Worm (Caenorhabditis elegans) whole organism, L2 larva: Measurements from ENCODE around the gene Y51H7C.7.

Experiments used
- C34F6.9 ChIP-seq: fragments of 150-350 bp; optimal IDR thresholded peaks from 2 replicates; lab custom pipeline; 2014; ENCODE audit warnings: missing biosample characterization, missing genetic modification characterization
- F13H6.1 ChIP-seq: sonication (generic microtip); optimal IDR thresholded peaks from 2 replicates; lab custom pipeline; 2016; ENCODE audit warnings: missing genetic modification characterization, missing compliant biosample characterization
- R02D3.7 ChIP-seq: fragments of 150-350 bp; optimal IDR thresholded peaks from 2 replicates; lab custom pipeline; 2014; ENCODE audit warnings: missing biosample characterization, missing genetic modification characterization
- Y55F3AM.14 ChIP-seq: fragments of 200-800 bp; sonication (Bioruptor generic); optimal IDR thresholded peaks from 2 replicates; lab custom pipeline; 2018; ENCODE audit warnings: mild to moderate bottlenecking, missing genetic modification characterization, missing compliant biosample characterization
- alr-1 ChIP-seq: fragments of 150-350 bp; optimal IDR thresholded peaks from 2 replicates; lab custom pipeline; 2014; ENCODE audit warnings: missing biosample characterization, missing genetic modification characterization
- ama-1 ChIP-seq: fragments of 150-350 bp; optimal IDR thresholded peaks from 2 replicates; lab custom pipeline; 2018; ENCODE audit warnings: inconsistent platforms
- blmp-1 ChIP-seq: sonication (generic microtip); optimal IDR thresholded peaks from 2 replicates; lab custom pipeline; 2017; ENCODE audit warnings: missing genetic modification characterization, mild to moderate bottlenecking, missing compliant biosample characterization, antibody characterized with exemption, moderate library complexity; ENCODE audit not compliant: insufficient read depth
- ceh-16 ChIP-seq: fragments of 150-350 bp; optimal IDR thresholded peaks from 2 replicates; lab custom pipeline; 2014; ENCODE audit warnings: missing biosample characterization, missing genetic modification characterization
- ceh-82 ChIP-seq: fragments of 150-350 bp; optimal IDR thresholded peaks from 2 replicates; lab custom pipeline; 2014; ENCODE audit warnings: missing biosample characterization, missing genetic modification characterization
- crh-2 ChIP-seq: sonication (generic microtip); optimal IDR thresholded peaks from 2 replicates; lab custom pipeline; 2017; ENCODE audit warnings: missing biosample characterization, missing genetic modification characterization
- dmd-4 ChIP-seq: sonication (generic microtip); optimal IDR thresholded peaks from 2 replicates; lab custom pipeline; 2017; ENCODE audit warnings: missing biosample characterization, missing genetic modification characterization
- elt-1 ChIP-seq: fragments of 150-350 bp; optimal IDR thresholded peaks from 2 replicates; lab custom pipeline; 2014; ENCODE audit warnings: missing biosample characterization, missing genetic modification characterization
- elt-3 ChIP-seq: sonication (generic microtip); optimal IDR thresholded peaks from 2 replicates; lab custom pipeline; 2017; ENCODE audit warnings: missing biosample characterization, missing genetic modification characterization
- gmeb-1 ChIP-seq: fragments of 150-350 bp; optimal IDR thresholded peaks from 2 replicates; lab custom pipeline; 2014; ENCODE audit warnings: missing biosample characterization, missing genetic modification characterization
- lin-39 ChIP-seq: fragments of 150-350 bp; optimal IDR thresholded peaks from 2 replicates; lab custom pipeline; 2014; ENCODE audit warnings: missing biosample characterization, missing genetic modification reagents, missing genetic modification characterization
- lsy-2 ChIP-seq, 2 experiments: fragments of 150-350 bp in 1 of 2; sonication (generic microtip) in 1 of 2; optimal IDR thresholded peaks; 2 replicates each; lab custom pipeline; 2014 to 2017; ENCODE audit warnings: missing biosample characterization in 2 of 2, missing genetic modification characterization in 2 of 2
- mab-5 ChIP-seq: fragments of 150-350 bp; optimal IDR thresholded peaks from 2 replicates; lab custom pipeline; 2014; ENCODE audit warnings: missing biosample characterization, missing genetic modification characterization
- nhr-10 ChIP-seq: sonication (generic microtip); optimal IDR thresholded peaks from 2 replicates; lab custom pipeline; 2017; ENCODE audit warnings: missing biosample characterization, missing genetic modification characterization
- nhr-12 ChIP-seq: fragments of 150-350 bp; optimal IDR thresholded peaks from 2 replicates; lab custom pipeline; 2014; ENCODE audit warnings: missing biosample characterization, missing genetic modification characterization
- nhr-129 ChIP-seq: fragments of 150-350 bp; optimal IDR thresholded peaks from 2 replicates; lab custom pipeline; 2014; ENCODE audit warnings: missing biosample characterization, missing genetic modification characterization
- nhr-23 ChIP-seq: fragments of 150-350 bp; optimal IDR thresholded peaks from 2 replicates; lab custom pipeline; 2014; ENCODE audit warnings: missing biosample characterization, missing genetic modification reagents, missing genetic modification characterization
- nhr-25 ChIP-seq: fragments of 150-350 bp; sonication (generic microtip); optimal IDR thresholded peaks from 3 replicates; lab custom pipeline; 2014; ENCODE audit warnings: missing biosample characterization, missing genetic modification characterization
- nhr-77 ChIP-seq: fragments of 150-350 bp; optimal IDR thresholded peaks from 2 replicates; lab custom pipeline; 2014; ENCODE audit warnings: missing biosample characterization, missing genetic modification characterization
- peb-1 ChIP-seq: fragments of 150-350 bp; optimal IDR thresholded peaks from 2 replicates; lab custom pipeline; 2014; ENCODE audit warnings: missing biosample characterization, missing genetic modification characterization
- sem-4 ChIP-seq: fragments of 150-350 bp; optimal IDR thresholded peaks from 2 replicates; lab custom pipeline; 2014; ENCODE audit warnings: missing biosample characterization, missing genetic modification reagents, missing genetic modification characterization
- skn-1 ChIP-seq: sonication (generic microtip); optimal IDR thresholded peaks from 2 replicates; lab custom pipeline; 2017; ENCODE audit warnings: missing biosample characterization, missing genetic modification characterization
- sma-3 ChIP-seq: sonication (generic microtip); optimal IDR thresholded peaks from 2 replicates; lab custom pipeline; 2016; ENCODE audit warnings: missing genetic modification reagents, missing genetic modification characterization, missing compliant biosample characterization
- sma-9 ChIP-seq, 2 experiments: fragments of 150-350 bp in 1 of 2; sonication (generic microtip) in 1 of 2; optimal IDR thresholded peaks; 2 replicates each; lab custom pipeline; 2014 to 2016; ENCODE audit warnings: missing genetic modification characterization in 2 of 2, mild to moderate bottlenecking in 1 of 2, missing biosample characterization in 1 of 2, missing compliant biosample characterization in 1 of 2, missing genetic modification reagents in 1 of 2, moderate library complexity in 1 of 2
- snpc-4 ChIP-seq: fragments of 150-350 bp; optimal IDR thresholded peaks from 2 replicates; lab custom pipeline; 2014; ENCODE audit warnings: missing biosample characterization, missing genetic modification characterization
- unc-39 ChIP-seq: fragments of 150-350 bp; optimal IDR thresholded peaks from 2 replicates; lab custom pipeline; 2014; ENCODE audit warnings: missing biosample characterization, missing genetic modification characterization
- unc-55 ChIP-seq: fragments of 150-350 bp; sonication (generic microtip); optimal IDR thresholded peaks from 3 replicates; lab custom pipeline; 2014; ENCODE audit warnings: missing biosample characterization, missing genetic modification reagents, missing genetic modification characterization
- unc-62 ChIP-seq: fragments of 150-350 bp; optimal IDR thresholded peaks from 2 replicates; lab custom pipeline; 2014; ENCODE audit warnings: missing biosample characterization, missing genetic modification reagents, missing genetic modification characterization
- zag-1 ChIP-seq: fragments of 150-350 bp; optimal IDR thresholded peaks from 2 replicates; lab custom pipeline; 2014; ENCODE audit warnings: missing biosample characterization, missing genetic modification characterization
- ztf-1 ChIP-seq: fragments of 200-800 bp; sonication (Bioruptor generic); conservative IDR thresholded peaks from 2 replicates; pipeline ENCODE4 v1.3.6; 2022; ENCODE audit warnings: missing genetic modification characterization, missing compliant biosample characterization
- ztf-11 ChIP-seq: sonication (generic microtip); optimal IDR thresholded peaks from 2 replicates; lab custom pipeline; 2017; ENCODE audit warnings: missing biosample characterization, missing genetic modification characterization
- ztf-4 ChIP-seq: fragments of 150-350 bp; optimal IDR thresholded peaks from 2 replicates; lab custom pipeline; 2014; ENCODE audit warnings: missing biosample characterization, missing genetic modification characterization

Y51H7C.7 gene

ce11 chrII:1368756-1369155, 33.6 kb upstream of the Y51H7C.7 start:
- TF ChIP-seq alr-1: no peak
- TF ChIP-seq peb-1 (tag; lab: Kevin White, UChicago): no peak
- TF ChIP-seq ztf-11 (tag; lab: Kevin White, UChicago): no peak
- no peak for TF ChIP-seq dmd-4 (tag; lab: Kevin White, UChicago)
- no peak for TF ChIP-seq nhr-10 (tag; lab: Kevin White, UChicago)
- no peak for TF ChIP-seq ceh-16 (tag; lab: Kevin White, UChicago)
- TF ChIP-seq Y55F3AM.14 (GFP tag; lab: Kevin White, UChicago): no peak
- TF ChIP-seq lin-39 (tag; lab: Kevin White, UChicago): no peak

ce11 chrII:1369322-1369721, 33.0 kb upstream of the Y51H7C.7 start:
- TF ChIP-seq nhr-23 (tag; lab: Kevin White, UChicago) (no peak), unc-55 (GFP tag; lab: Kevin White, UChicago) (no peak), R02D3.7 (tag; lab: Kevin White, UChicago) (no peak), lin-39 (tag; lab: Kevin White, UChicago) (no peak), unc-62 (GFP tag; lab: Kevin White, UChicago) (no peak), nhr-129 (tag; lab: Kevin White, UChicago) (no peak), sem-4 (tag; lab: Kevin White, UChicago) (no peak), C34F6.9 (tag; lab: Kevin White, UChicago) (no peak), zag-1 (tag; lab: Kevin White, UChicago) (no peak), ztf-11 (tag; lab: Kevin White, UChicago) (no peak), nhr-10 (tag; lab: Kevin White, UChicago) (no peak), sma-3 (GFP tag; lab: Kevin White, UChicago) (no peak), blmp-1 (tag; lab: Kevin White, UChicago) (no peak), peb-1 (tag; lab: Kevin White, UChicago) (no peak), dmd-4 (tag; lab: Kevin White, UChicago) (no peak), gmeb-1 (tag; lab: Kevin White, UChicago) (no peak), mab-5 (tag; lab: Kevin White, UChicago) (no peak), nhr-12 (tag; lab: Kevin White, UChicago) (no peak), lsy-2 (tag; optimal IDR thresholded peaks at IDR 0.05; lab: Kevin White, UChicago) (no peak)

DNA sequence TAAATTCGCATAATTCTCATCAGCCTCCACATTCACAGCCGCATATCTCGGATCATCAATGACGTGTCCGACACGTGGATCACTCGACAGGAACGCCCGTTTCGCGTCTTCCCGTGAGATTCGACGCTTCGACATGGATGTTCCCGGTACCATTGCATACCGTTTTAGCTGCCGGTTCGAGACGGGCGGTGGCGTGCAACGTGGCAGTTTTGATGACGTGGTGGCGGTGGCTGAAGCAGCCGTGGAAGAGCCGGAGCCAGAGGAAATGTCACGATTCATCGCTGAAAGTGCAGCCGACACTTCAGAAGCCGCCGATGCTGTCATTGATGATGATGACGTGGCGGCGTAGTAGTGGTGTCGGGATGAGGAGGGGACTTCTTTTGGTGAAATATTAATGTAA, 30.8 kb upstream of the Y51H7C.7 start:
- TF ChIP-seq unc-55 (GFP tag; lab: Kevin White, UChicago) (no peak), crh-2 (no peak), C34F6.9 (tag; lab: Kevin White, UChicago) (no peak), ama-1 (lab: Kevin White, UChicago) (no peak), Y55F3AM.14 (GFP tag; lab: Kevin White, UChicago) (no peak), sma-3 (GFP tag; lab: Kevin White, UChicago) (no peak), nhr-12 (tag; lab: Kevin White, UChicago) (no peak), nhr-25 (no peak), sma-9 (GFP tag; optimal IDR thresholded peaks at IDR 0.05; lab: Kevin White, UChicago) (no peak), sma-9 (tag; optimal IDR thresholded peaks at IDR 0.05; lab: Kevin White, UChicago) (no peak), elt-3 (no peak), R02D3.7 (tag; lab: Kevin White, UChicago) (no peak), ztf-4 (tag; lab: Kevin White, UChicago) (no peak), unc-39 (tag; lab: Kevin White, UChicago) (no peak), snpc-4 (tag; lab: Kevin White, UChicago) (no peak)

DNA sequence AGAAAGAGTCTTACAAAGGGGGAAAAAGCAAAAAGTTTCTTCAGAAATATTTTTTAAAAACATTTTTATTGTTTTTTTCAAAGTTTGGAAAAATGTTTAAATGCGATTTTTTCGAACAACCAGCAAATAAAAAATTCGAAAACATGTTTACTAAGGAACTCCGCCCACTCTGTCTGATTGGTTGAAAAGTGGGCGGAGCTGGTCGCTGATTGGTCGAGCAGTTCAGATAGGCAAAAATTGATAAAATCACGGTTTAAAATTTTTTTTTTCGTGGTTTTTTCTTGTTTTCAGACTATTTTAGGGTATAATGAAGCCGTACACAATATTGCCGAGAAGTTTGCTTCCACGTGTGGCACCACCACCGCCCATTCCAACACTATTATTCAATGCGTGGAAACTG, 30.2 kb upstream of the Y51H7C.7 start:
- TF ChIP-seq nhr-77 (tag; lab: Kevin White, UChicago): no peak
- TF ChIP-seq unc-39 (tag; lab: Kevin White, UChicago): no peak
- TF ChIP-seq ztf-1 (GFP tag; lab: Robert Waterston, UW): no peak
- no peak for TF ChIP-seq nhr-12 (tag; lab: Kevin White, UChicago)
- no peak for TF ChIP-seq nhr-25
- no peak for TF ChIP-seq elt-1 (tag; lab: Kevin White, UChicago)
- TF ChIP-seq ztf-4 (tag; lab: Kevin White, UChicago): no peak
- no peak for TF ChIP-seq sem-4 (tag; lab: Kevin White, UChicago)
- no peak for TF ChIP-seq skn-1 (tag; lab: Kevin White, UChicago)
- TF ChIP-seq zag-1 (tag; lab: Kevin White, UChicago): no peak
- TF ChIP-seq ceh-82: no peak
- TF ChIP-seq crh-2: no peak
- TF ChIP-seq F13H6.1: no peak
